Fruit fly (Drosophila melanogaster): Measurements from ENCODE around the gene CG17687.

- TF ChIP-seq rgr (GFP tag; optimal IDR thresholded peaks at IDR 0.05) (no peak), foxo (GFP tag; optimal IDR thresholded peaks at IDR 0.05) (no peak), br (GFP tag; optimal IDR thresholded peaks at IDR 0.05) (no peak), sv (GFP tag; optimal IDR thresholded peaks at IDR 0.05) (no peak), CG9705 (GFP tag; optimal IDR thresholded peaks at IDR 0.05) (no peak)
These were observed 35.7 kb downstream of the CG17687 start, which contains the start of gene CG14110 for dm6 chr3L:13384489-13384888.
